2 worm cellular contexts compared by ENCODE assay signal in genomic region chrIV:6423381-6423780, ce11.
TF ChIP-seq lines count a peak whose summit lies in the region.
"Not testable (repeated sequence)": the region's sequence is repeated elsewhere in the genome, so short reads cannot be mapped to it uniquely, and the experiment has no call there.

No protein-coding gene starts in this region.

TF ChIP-seq in whole organism, L4 larva, 104 proteins besides CTCF, POLR2A, EP300 and RAD21:
- TF ChIP-seq snpc-1.2 (GFP tag; IDR thresholded peaks at IDR 0.05; lab: Robert Waterston, UW) (peak; percentile 92), lin-38 (GFP tag; IDR thresholded peaks at IDR 0.05; lab: Robert Waterston, UW) (peak; percentile 51; the same call in 1 of the 2 replicates), Y48G9A.11 (GFP tag; IDR thresholded peaks at IDR 0.05; lab: Robert Waterston, UW) (peak; percentile 62)

TF ChIP-seq in whole organism, young adult, 124 proteins besides CTCF, POLR2A, EP300 and RAD21:
- TF ChIP-seq ekl-4 (GFP tag; IDR thresholded peaks at IDR 0.05; lab: Robert Waterston, UW) (peak; percentile 85), Y95B8A.8 (GFP tag; IDR thresholded peaks at IDR 0.05; lab: Robert Waterston, UW) (peak; percentile 86), ceh-58 (GFP tag; IDR thresholded peaks at IDR 0.05; lab: Robert Waterston, UW) (peak; percentile 55; the same call in 1 of the 2 replicates), madf-6 (GFP tag; IDR thresholded peaks at IDR 0.05; lab: Robert Waterston, UW) (peak; percentile 85), tbp1 (GFP tag; optimal IDR thresholded peaks at IDR 0.05; lab: Kevin White, UChicago) (peak; percentile 27), C17E4.6 (GFP tag; IDR thresholded peaks at IDR 0.05; lab: Robert Waterston, UW) (peak; percentile 81), cebp-1 (tag; optimal IDR thresholded peaks at IDR 0.05; lab: Kevin White, UChicago) (peak; percentile 21), madf-8 (GFP tag; conservative IDR thresholded peaks at IDR 0.05; lab: Robert Waterston, UW) (peak; percentile 47), ztf-25 (GFP tag; IDR thresholded peaks at IDR 0.05; lab: Robert Waterston, UW) (0 out of 2 replicates have a peak, but pooled peaks have one; percentile 45), pbrm-1 (GFP tag; IDR thresholded peaks at IDR 0.05; lab: Robert Waterston, UW) (peak; percentile 51; the same call in 1 of the 2 replicates), mcd-1 (GFP tag; IDR thresholded peaks at IDR 0.05; lab: Robert Waterston, UW) (peak; percentile 21; the same call in 1 of the 2 replicates), F33H1.4 (GFP tag; IDR thresholded peaks at IDR 0.05; lab: Robert Waterston, UW) (peak; percentile 55), attf-6 (GFP tag; IDR thresholded peaks at IDR 0.05; lab: Robert Waterston, UW) (peak; percentile 81), bed-1 (GFP tag; IDR thresholded peaks at IDR 0.05; lab: Robert Waterston, UW) (0 out of 2 replicates have a peak, but pooled peaks have one; percentile 62), Y56A3A.18 (GFP tag; IDR thresholded peaks at IDR 0.05; lab: Robert Waterston, UW) (peak; percentile 52; the same call in 1 of the 2 replicates), madf-3 (GFP tag; IDR thresholded peaks at IDR 0.05; lab: Robert Waterston, UW) (peak; percentile 88), rcor-1 (GFP tag; IDR thresholded peaks at IDR 0.05; lab: Robert Waterston, UW) (peak; percentile 65; the same call in 1 of the 2 replicates), ceh-91 (GFP tag; IDR thresholded peaks at IDR 0.05; lab: Robert Waterston, UW) (0 out of 2 replicates have a peak, but pooled peaks have one; percentile 20), D2030.7 (GFP tag; IDR thresholded peaks at IDR 0.05; lab: Robert Waterston, UW) (peak; percentile 79), ztf-28 (GFP tag; IDR thresholded peaks at IDR 0.05; lab: Robert Waterston, UW) (0 out of 2 replicates have a peak, but pooled peaks have one; percentile 46), hsf-1 (GFP tag; IDR thresholded peaks at IDR 0.05; lab: Robert Waterston, UW) (peak; percentile 77), hrde-1 (tag; optimal IDR thresholded peaks at IDR 0.05; lab: Kevin White, UChicago; ENCODE audit: borderline replicate concordance) (peak; percentile 59), B0019.2 (GFP tag; conservative IDR thresholded peaks at IDR 0.05; lab: Robert Waterston, UW) (peak; percentile 41; the same call in 1 of the 2 replicates), Y53G8AR.9 (GFP tag; conservative IDR thresholded peaks at IDR 0.05; lab: Robert Waterston, UW) (peak; percentile 68), lin-26 (GFP tag; IDR thresholded peaks at IDR 0.05; lab: Robert Waterston, UW) (peak; percentile 73), tlf-1 (GFP tag; optimal IDR thresholded peaks at IDR 0.05; lab: Kevin White, UChicago) (peak; percentile 15), lin-54 (GFP tag; optimal IDR thresholded peaks at IDR 0.05; lab: Kevin White, UChicago) (peak; percentile 43), dox-1 (GFP tag; IDR thresholded peaks at IDR 0.05; lab: Robert Waterston, UW) (peak; percentile 53; the same call in 1 of the 2 replicates), snpc-4 (GFP tag; optimal IDR thresholded peaks at IDR 0.05; lab: Kevin White, UChicago) (peak; percentile 26), snpc-4 (tag; optimal IDR thresholded peaks at IDR 0.05; lab: Kevin White, UChicago) (peak in 1 of 4 experiments; percentile 71), hmg-1.2 (GFP tag; IDR thresholded peaks at IDR 0.05; lab: Robert Waterston, UW) (peak; percentile 55), Y79H2A.3 (GFP tag; conservative IDR thresholded peaks at IDR 0.05; lab: Robert Waterston, UW) (peak; percentile 93)
- TF ChIP-seq cebp-1 (GFP tag; IDR thresholded peaks at IDR 0.05; lab: Robert Waterston, UW): not testable (repeated sequence)
